Fruit fly (Drosophila melanogaster) whole organism, embryonic: Measurements from ENCODE around the gene Fbp2.

Source experiments
- BtbVII ChIP-seq: fragments of 200-800 bp; sonication (Bioruptor generic); optimal IDR thresholded peaks from 3 replicates; lab custom pipeline; 2017; ENCODE audit warnings: missing biosample characterization, mild to moderate bottlenecking, missing genetic modification characterization
- Bteb2 ChIP-seq: fragments of 200-800 bp; sonication (Bioruptor generic); optimal IDR thresholded peaks from 2 replicates; lab custom pipeline; 2016; ENCODE audit warnings: missing biosample characterization, missing genetic modification characterization
- CG11695 ChIP-seq: fragments of 200-800 bp; sonication (Bioruptor generic); IDR thresholded peaks from 3 replicates; pipeline ENCODE4 v1.3.6; 2022; ENCODE audit warnings: missing biosample characterization, missing genetic modification characterization
- CG12219 ChIP-seq: fragments of 200-800 bp; sonication (Bioruptor generic); optimal IDR thresholded peaks from 3 replicates; lab custom pipeline; 2018; ENCODE audit warnings: missing biosample characterization, mild to moderate bottlenecking, missing genetic modification characterization
- CG13287 ChIP-seq: fragments of 200-800 bp; sonication (Bioruptor generic); IDR thresholded peaks from 2 replicates; pipeline ENCODE4 v1.3.6; 2022; ENCODE audit warnings: missing biosample characterization, missing genetic modification characterization; ENCODE audit not compliant: partially characterized antibody
- CG14860 ChIP-seq: fragments of 200-800 bp; sonication (Bioruptor generic); IDR thresholded peaks from 3 replicates; pipeline ENCODE4 v1.3.6; 2022; ENCODE audit warnings: missing biosample characterization, missing genetic modification characterization; ENCODE audit not compliant: partially characterized antibody
- CG1602 ChIP-seq: fragments of 200-800 bp; sonication (Bioruptor generic); optimal IDR thresholded peaks from 3 replicates; lab custom pipeline; 2016; ENCODE audit warnings: missing biosample characterization, missing genetic modification characterization
- CG16815 ChIP-seq: fragments of 200-800 bp; sonication (Bioruptor generic); optimal IDR thresholded peaks from 3 replicates; lab custom pipeline; 2017; ENCODE audit warnings: missing biosample characterization, mild to moderate bottlenecking, missing genetic modification characterization
- CG18262 ChIP-seq: fragments of 200-800 bp; optimal IDR thresholded peaks from 3 replicates; lab custom pipeline; 2019; ENCODE audit warnings: missing biosample characterization, mild to moderate bottlenecking, missing genetic modification characterization, moderate library complexity
- CG1832 ChIP-seq: fragments of 200-800 bp; sonication (Bioruptor generic); optimal IDR thresholded peaks from 2 replicates; lab custom pipeline; 2017; ENCODE audit warnings: missing biosample characterization, mild to moderate bottlenecking, missing genetic modification characterization, inconsistent platforms
- CG3163 ChIP-seq: fragments of 200-800 bp; sonication (Bioruptor generic); optimal IDR thresholded peaks from 3 replicates; lab custom pipeline; 2016; ENCODE audit warnings: missing biosample characterization, missing genetic modification characterization
- CG3281 ChIP-seq: fragments of 200-800 bp; sonication (Bioruptor generic); optimal IDR thresholded peaks from 3 replicates; lab custom pipeline; 2017; ENCODE audit warnings: missing biosample characterization, mild to moderate bottlenecking, missing genetic modification characterization
- CG3407 ChIP-seq: fragments of 200-800 bp; sonication (Bioruptor generic); optimal IDR thresholded peaks from 2 replicates; lab custom pipeline; 2018; ENCODE audit warnings: missing biosample characterization, mild to moderate bottlenecking, missing genetic modification characterization
- CG5180 ChIP-seq: fragments of 200-800 bp; sonication (Bioruptor generic); optimal IDR thresholded peaks from 3 replicates; lab custom pipeline; 2017; ENCODE audit warnings: missing biosample characterization, missing genetic modification characterization, mild to moderate bottlenecking, moderate library complexity, missing genetic modification reagents
- CG7745 ChIP-seq: fragments of 200-800 bp; sonication (Bioruptor generic); optimal IDR thresholded peaks from 2 replicates; lab custom pipeline; 2018; ENCODE audit warnings: missing biosample characterization, mild to moderate bottlenecking, missing genetic modification characterization, moderate library complexity
- CG8388 ChIP-seq: fragments of 200-800 bp; sonication (Bioruptor generic); optimal IDR thresholded peaks from 2 replicates; lab custom pipeline; 2019; ENCODE audit warnings: missing biosample characterization, mild to moderate bottlenecking, missing genetic modification characterization, moderate library complexity
- CG9727 ChIP-seq: fragments of 200-800 bp; sonication (Bioruptor generic); optimal IDR thresholded peaks from 3 replicates; lab custom pipeline; 2017; ENCODE audit warnings: missing biosample characterization, mild to moderate bottlenecking, missing genetic modification characterization
- CG9932 ChIP-seq: fragments of 200-800 bp; sonication (Bioruptor generic); IDR thresholded peaks from 2 replicates; pipeline ENCODE4 v1.3.6; 2022; ENCODE audit warnings: missing biosample characterization, missing genetic modification characterization
- CoRest ChIP-seq: fragments of 200-800 bp; sonication (Bioruptor generic); optimal IDR thresholded peaks from 3 replicates; lab custom pipeline; 2018; ENCODE audit warnings: missing biosample characterization, mild to moderate bottlenecking, missing genetic modification characterization, moderate library complexity
- Dfd ChIP-seq, 2 experiments: fragments of >200 bp; optimal IDR thresholded peaks; 2 replicates each; lab custom pipeline; 2017; ENCODE audit warnings: missing biosample characterization in 2 of 2, missing genetic modification characterization in 2 of 2
- Dip2 ChIP-seq: fragments of 200-800 bp; sonication (Bioruptor generic); IDR thresholded peaks from 2 replicates; pipeline ENCODE4 v1.3.6; 2022; ENCODE audit warnings: missing biosample characterization, missing genetic modification characterization
- Doc2 ChIP-seq: fragments of 200-800 bp; sonication (Bioruptor generic); IDR thresholded peaks from 2 replicates; pipeline ENCODE4 v1.3.6; 2022; ENCODE audit warnings: missing biosample characterization, missing genetic modification characterization
- Doc3 ChIP-seq: fragments of 200-800 bp; sonication (Bioruptor generic); IDR thresholded peaks from 3 replicates; pipeline ENCODE4 v1.3.6; 2022; ENCODE audit warnings: missing biosample characterization, missing genetic modification characterization; ENCODE audit not compliant: partially characterized antibody
- Ets97D ChIP-seq: fragments of 200-800 bp; sonication (Bioruptor generic); optimal IDR thresholded peaks from 3 replicates; lab custom pipeline; 2016; ENCODE audit warnings: missing biosample characterization, missing genetic modification characterization
- Hmr ChIP-seq: fragments of 200-800 bp; sonication (Bioruptor generic); optimal IDR thresholded peaks from 3 replicates; lab custom pipeline; 2017; ENCODE audit warnings: mild to moderate bottlenecking, missing biosample characterization, missing genetic modification reagents, missing genetic modification characterization
- MBD-R2 ChIP-seq: fragments of 200-800 bp; sonication (Bioruptor generic); IDR thresholded peaks from 2 replicates; pipeline ENCODE4 v1.3.6; 2022; ENCODE audit warnings: missing biosample characterization, missing genetic modification characterization
- Myb ChIP-seq: fragments of 200-800 bp; sonication (Bioruptor generic); optimal IDR thresholded peaks from 2 replicates; lab custom pipeline; 2016; ENCODE audit warnings: missing biosample characterization, missing genetic modification characterization
- NC2α ChIP-seq: fragments of 200-800 bp; sonication (Bioruptor generic); optimal IDR thresholded peaks from 2 replicates; lab custom pipeline; 2016; ENCODE audit warnings: missing biosample characterization, missing genetic modification characterization
- NFAT ChIP-seq: fragments of 200-800 bp; sonication (Bioruptor generic); IDR thresholded peaks from 2 replicates; pipeline ENCODE4 v1.3.6; 2022; ENCODE audit warnings: missing biosample characterization, missing genetic modification characterization
- Nf-YB ChIP-seq: fragments of 200-800 bp; sonication (Bioruptor generic); optimal IDR thresholded peaks from 3 replicates; lab custom pipeline; 2019; ENCODE audit warnings: missing biosample characterization, mild to moderate bottlenecking, missing genetic modification characterization, moderate library complexity
- ab ChIP-seq: fragments of 200-800 bp; sonication (Bioruptor generic); optimal IDR thresholded peaks from 2 replicates; lab custom pipeline; 2016; ENCODE audit warnings: missing biosample characterization, missing genetic modification characterization
- bbx ChIP-seq: fragments of 200-800 bp; sonication (Bioruptor generic); IDR thresholded peaks from 2 replicates; pipeline ENCODE4 v1.3.6; 2022; ENCODE audit warnings: missing biosample characterization, missing genetic modification characterization; ENCODE audit not compliant: partially characterized antibody
- chn ChIP-seq: fragments of 200-800 bp; sonication (Bioruptor generic); optimal IDR thresholded peaks from 2 replicates; lab custom pipeline; 2016; ENCODE audit warnings: missing biosample characterization, missing genetic modification characterization
- croc ChIP-seq: fragments of 200-800 bp; sonication (Bioruptor generic); conservative IDR thresholded peaks from 3 replicates; pipeline ENCODE4 v1.3.6; 2022; ENCODE audit warnings: missing biosample characterization, missing genetic modification characterization
- da ChIP-seq: fragments of 200-800 bp; sonication (Bioruptor generic); optimal IDR thresholded peaks from 2 replicates; lab custom pipeline; 2016; ENCODE audit warnings: missing biosample characterization, missing genetic modification characterization
- dpn ChIP-seq, 2 experiments: fragments of 200-800 bp; sonication (Bioruptor generic); optimal IDR thresholded peaks; 3 replicates each; lab custom pipeline; 2016; ENCODE audit warnings: missing biosample characterization in 2 of 2, missing genetic modification characterization in 2 of 2
- dysf ChIP-seq: fragments of 200-800 bp; sonication (Bioruptor generic); IDR thresholded peaks from 3 replicates; pipeline ENCODE4 v1.3.6; 2022; ENCODE audit warnings: missing biosample characterization, missing genetic modification characterization
- gem ChIP-seq: fragments of 200-800 bp; sonication (Bioruptor generic); optimal IDR thresholded peaks from 2 replicates; lab custom pipeline; 2019; ENCODE audit warnings: missing biosample characterization, mild to moderate bottlenecking, missing genetic modification characterization, moderate library complexity
- gsb ChIP-seq: fragments of 200-800 bp; sonication (Bioruptor generic); IDR thresholded peaks from 2 replicates; pipeline ENCODE4 v1.3.6; 2022; ENCODE audit warnings: missing biosample characterization, missing genetic modification characterization
- jigr1 ChIP-seq: fragments of 200-800 bp; sonication (Bioruptor generic); IDR thresholded peaks from 3 replicates; pipeline ENCODE4 v1.3.6; 2022; ENCODE audit warnings: missing biosample characterization, missing genetic modification characterization
- lov ChIP-seq, 2 experiments: fragments of 200-800 bp in 1 of 2; fragments of >200 bp in 1 of 2; sonication (Bioruptor generic) in 1 of 2; IDR thresholded peaks in 1 of 2; optimal IDR thresholded peaks in 1 of 2; 2 replicates in 1 of 2; 3 replicates in 1 of 2; pipeline versions ENCODE4 v1.3.6 to Lab custom; 2017 to 2022; ENCODE audit warnings: missing biosample characterization in 1 of 2, missing genetic modification characterization in 1 of 2
- nau ChIP-seq: fragments of 200-800 bp; sonication (Bioruptor generic); optimal IDR thresholded peaks from 3 replicates; lab custom pipeline; 2017; ENCODE audit warnings: missing biosample characterization, mild to moderate bottlenecking, missing genetic modification characterization, missing genetic modification reagents
- pho ChIP-seq: fragments of 200-800 bp; sonication (Bioruptor generic); optimal IDR thresholded peaks from 2 replicates; lab custom pipeline; 2016; ENCODE audit warnings: missing biosample characterization, missing genetic modification characterization
- ranshi ChIP-seq: fragments of 200-800 bp; sonication (Bioruptor generic); IDR thresholded peaks from 2 replicates; pipeline ENCODE4 v1.3.6; 2022; ENCODE audit warnings: missing biosample characterization, missing genetic modification characterization
- rib ChIP-seq: fragments of 200-800 bp; sonication (Bioruptor generic); IDR thresholded peaks from 2 replicates; pipeline ENCODE4 v1.3.6; 2022; ENCODE audit warnings: missing biosample characterization, missing genetic modification characterization
- seq ChIP-seq: fragments of 200-800 bp; sonication (Bioruptor generic); IDR thresholded peaks from 2 replicates; pipeline ENCODE4 v1.3.6; 2022; ENCODE audit warnings: missing biosample characterization, missing genetic modification characterization
- trem ChIP-seq: fragments of 200-800 bp; optimal IDR thresholded peaks from 3 replicates; lab custom pipeline; 2019; ENCODE audit warnings: missing biosample characterization, mild to moderate bottlenecking, missing genetic modification characterization, moderate library complexity
- usp ChIP-seq: fragments of >200 bp; optimal IDR thresholded peaks from 2 replicates; lab custom pipeline; 2017; ENCODE audit warnings: missing biosample characterization, missing genetic modification characterization
- wor ChIP-seq: fragments of 200-800 bp; sonication (Bioruptor generic); IDR thresholded peaks from 2 replicates; pipeline ENCODE4 v1.3.6; 2022; ENCODE audit warnings: missing biosample characterization, missing genetic modification characterization
- zfh2 ChIP-seq: fragments of 200-800 bp; sonication (Bioruptor generic); optimal IDR thresholded peaks from 2 replicates; lab custom pipeline; 2016; ENCODE audit warnings: missing biosample characterization, missing genetic modification characterization

Gene Fbp2

DNA sequence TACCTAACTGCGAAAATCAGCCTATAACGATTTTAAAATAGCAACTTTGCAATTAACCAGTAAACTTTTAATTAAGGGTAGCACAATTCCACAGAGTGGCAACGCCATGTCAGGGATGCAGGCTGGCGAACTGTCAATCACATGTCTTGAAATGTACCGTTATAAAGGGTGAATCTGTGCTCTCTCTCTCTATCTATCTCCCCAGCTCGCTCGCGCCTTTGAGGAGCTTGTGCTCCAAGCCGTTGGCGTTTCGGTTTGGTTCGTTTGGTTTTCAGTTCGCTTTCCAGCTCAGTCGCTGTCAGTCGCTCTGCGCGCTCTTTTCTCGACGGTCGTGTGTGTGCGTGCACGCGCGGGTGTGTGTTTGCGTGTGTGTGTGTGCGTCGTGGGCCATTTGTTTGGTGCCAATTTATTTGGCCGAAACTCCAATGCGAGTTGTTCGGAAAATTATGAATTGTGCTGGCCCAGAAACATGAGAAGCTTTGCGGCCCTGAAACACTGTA, 10.7 kb downstream of the Fbp2 start, which contains the start of gene numb (continued):
- no peak for TF ChIP-seq da (GFP tag; lab: Kevin White, UChicago)
- TF ChIP-seq Bteb2 (GFP tag; lab: Kevin White, UChicago): no peak
- no peak for TF ChIP-seq lov (optimal IDR thresholded peaks at IDR 0.05; lab: Kevin White, UChicago)
- peak; percentile 67; the same call in 1 of the 3 replicates for TF ChIP-seq lov (GFP tag; IDR thresholded peaks at IDR 0.05; lab: Robert Waterston, UW)
- TF ChIP-seq wor (GFP tag; lab: Robert Waterston, UW): no peak
- TF ChIP-seq dpn (GFP tag; optimal IDR thresholded peaks at IDR 0.05; lab: Kevin White, UChicago): peak in 1 of 2 experiments; percentile 15
- no peak for TF ChIP-seq CG16815 (GFP tag; lab: Kevin White, UChicago)
- TF ChIP-seq CG7745 (tag; lab: Kevin White, UChicago): no peak
- no peak for TF ChIP-seq pho (GFP tag; lab: Kevin White, UChicago)
- TF ChIP-seq jigr1 (GFP tag; lab: Robert Waterston, UW): no peak
- no peak for TF ChIP-seq CG8388 (GFP tag; lab: Kevin White, UChicago)
- no peak for TF ChIP-seq CG14860 (GFP tag; lab: Robert Waterston, UW)
- no peak for TF ChIP-seq Doc2 (GFP tag; lab: Robert Waterston, UW)
- TF ChIP-seq BtbVII (GFP tag; lab: Kevin White, UChicago): no peak
- no peak for TF ChIP-seq nau (GFP tag; lab: Kevin White, UChicago)
- no peak for TF ChIP-seq Doc3 (GFP tag; lab: Robert Waterston, UW)
- TF ChIP-seq CG3281: no peak
- TF ChIP-seq CG9727 (GFP tag; lab: Kevin White, UChicago): no peak
- TF ChIP-seq NC2α (GFP tag; lab: Kevin White, UChicago): no peak
- TF ChIP-seq croc (GFP tag; lab: Robert Waterston, UW): no peak
- peak; percentile 18 for TF ChIP-seq CG5180 (GFP tag; lab: Kevin White, UChicago)
- peak; percentile 17; the same call in 1 of the 2 replicates for TF ChIP-seq MBD-R2
- peak; percentile 32; the same call in 1 of the 2 replicates for TF ChIP-seq CG13287
- TF ChIP-seq ab (GFP tag; lab: Kevin White, UChicago): no peak
- TF ChIP-seq Dfd (GFP tag; optimal IDR thresholded peaks at IDR 0.05; lab: Kevin White, UChicago): peak in 1 of 2 experiments; percentile 33
- no peak for TF ChIP-seq chn (GFP tag; lab: Kevin White, UChicago)
- peak; percentile 53 for TF ChIP-seq seq (GFP tag; lab: Robert Waterston, UW)
- no peak for TF ChIP-seq ranshi (GFP tag; lab: Robert Waterston, UW)
- TF ChIP-seq NFAT: no peak
- no peak for TF ChIP-seq CoRest (tag; lab: Kevin White, UChicago)
- TF ChIP-seq CG11695 (GFP tag; lab: Robert Waterston, UW): peak; percentile 27; the same call in 1 of the 3 replicates
- TF ChIP-seq gsb: no peak
- no peak for TF ChIP-seq usp
- no peak for TF ChIP-seq Dip2 (GFP tag; lab: Robert Waterston, UW)
- no peak for TF ChIP-seq Nf-YB (GFP tag; lab: Kevin White, UChicago)
- TF ChIP-seq CG1602: no peak
- peak; percentile 48 for TF ChIP-seq CG3163 (GFP tag; lab: Kevin White, UChicago)
- no peak for TF ChIP-seq trem (tag; lab: Kevin White, UChicago)
- TF ChIP-seq Ets97D (GFP tag; lab: Kevin White, UChicago): peak; percentile 11
- TF ChIP-seq CG9932 (GFP tag; lab: Robert Waterston, UW): no peak
- TF ChIP-seq dysf (GFP tag; lab: Robert Waterston, UW): no peak
- TF ChIP-seq CG1832 (GFP tag; lab: Kevin White, UChicago): peak; percentile 51
- TF ChIP-seq rib (GFP tag; lab: Robert Waterston, UW): peak; percentile 70; the same call in 1 of the 2 replicates
- peak; percentile 85 for TF ChIP-seq Myb (GFP tag; lab: Kevin White, UChicago)
- no peak for TF ChIP-seq zfh2 (GFP tag; lab: Kevin White, UChicago)
- no peak for TF ChIP-seq CG18262 (tag; lab: Kevin White, UChicago)
- peak; percentile 18; the same call in 1 of the 2 replicates for TF ChIP-seq bbx
- no peak for TF ChIP-seq CG3407
- TF ChIP-seq CG12219: no peak
- no peak for TF ChIP-seq gem (tag; lab: Kevin White, UChicago)
- peak; percentile 46 for TF ChIP-seq Hmr (GFP tag; lab: Kevin White, UChicago)
